Worm (Caenorhabditis elegans): Measurements from ENCODE around the gene rexd-1.

DNA sequence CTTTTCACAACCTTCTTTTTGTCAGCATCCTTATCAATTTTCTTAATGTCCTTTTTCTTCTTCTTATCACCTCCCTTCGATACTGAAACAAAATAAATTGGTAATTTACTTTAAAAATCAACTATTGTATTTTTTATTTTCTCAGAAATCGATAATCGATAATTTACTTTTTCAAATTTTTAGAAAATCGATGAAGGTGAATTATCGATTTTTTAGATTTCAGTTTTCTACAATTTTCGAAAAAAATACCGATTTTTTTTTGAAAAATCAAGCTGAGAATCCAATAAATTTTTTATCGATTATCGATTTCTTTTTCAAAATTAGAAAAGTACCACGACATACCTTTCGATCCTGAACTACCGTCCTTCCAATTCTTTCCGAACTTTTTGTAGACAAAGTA lies 48.4 kb downstream of the rexd-1 start:
- TF ChIP-seq B0035.1 (tag; optimal IDR thresholded peaks at IDR 0.05) (no peak), him-1 (tag; optimal IDR thresholded peaks at IDR 0.05) (no peak), dpff-1 (tag; optimal IDR thresholded peaks at IDR 0.05) (no peak), ceh-91 (GFP tag; IDR thresholded peaks at IDR 0.05) (no peak), lin-40 (tag; optimal IDR thresholded peaks at IDR 0.05) (no peak)

All from whole organism, young adult.